Worm (Caenorhabditis elegans): ENCODE data around the gene R02D5.9.

DNA sequence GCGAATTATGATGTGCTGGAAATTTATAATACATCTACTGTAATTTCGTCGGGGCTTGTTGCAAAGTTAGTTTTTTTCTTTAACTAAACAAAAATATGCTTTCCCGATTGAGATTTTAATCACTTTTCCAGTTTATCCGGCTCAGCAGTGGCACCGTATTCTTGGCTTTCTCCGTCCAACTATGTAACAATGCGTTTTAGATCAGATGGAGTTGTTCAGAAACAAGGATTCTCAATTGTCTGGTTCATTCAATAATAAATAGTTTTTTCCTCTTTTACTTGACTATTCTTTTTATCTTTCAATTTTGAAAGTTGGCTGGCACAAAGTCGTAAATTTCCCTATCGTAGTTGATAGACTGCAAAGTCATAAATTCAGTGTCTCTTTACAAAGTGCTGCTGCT, 36.8 kb downstream of the R02D5.9 start, which contains the start of gene clec-56:
- TF ChIP-seq set-16 (GFP tag; IDR thresholded peaks at IDR 0.05) (no peak), aha-1 (tag) (no peak)

All from whole organism, L4 larva.